Fruit fly (Drosophila melanogaster): ENCODE measurements around the gene SdhBL.
A peak's percentile ranks its signal among the peaks of the same experiment; 100 is the strongest.

SdhBL gene

dm6 chrX:18917585-18917984, 23.3 kb downstream of the SdhBL start:
- no peak for TF ChIP-seq EcR (GFP tag; optimal IDR thresholded peaks at IDR 0.05)
- TF ChIP-seq Dll (optimal IDR thresholded peaks at IDR 0.05), result no peak
- TF ChIP-seq usp (GFP tag; optimal IDR thresholded peaks at IDR 0.05), result no peak
- peak; percentile 6 for TF ChIP-seq pan (optimal IDR thresholded peaks at IDR 0.05)

dm6 chrX:18919422-18920029, 25.3 kb downstream of the SdhBL start:
- no peak for TF ChIP-seq Dll (optimal IDR thresholded peaks at IDR 0.05)
- TF ChIP-seq CG8478 (optimal IDR thresholded peaks at IDR 0.05), result no peak

dm6 chrX:18920642-18921355, 26.6 kb downstream of the SdhBL start:
- TF ChIP-seq Dll (optimal IDR thresholded peaks at IDR 0.05) (no peak), CG8478 (optimal IDR thresholded peaks at IDR 0.05) (no peak), pan (optimal IDR thresholded peaks at IDR 0.05) (no peak), EcR (GFP tag; optimal IDR thresholded peaks at IDR 0.05) (no peak), psq (optimal IDR thresholded peaks at IDR 0.05) (no peak), usp (GFP tag; optimal IDR thresholded peaks at IDR 0.05) (no peak)

dm6 chrX:18923531-18923930, 29.3 kb downstream of the SdhBL start:
- no peak for TF ChIP-seq CG8478 (optimal IDR thresholded peaks at IDR 0.05)
- no peak for TF ChIP-seq Dll (optimal IDR thresholded peaks at IDR 0.05)
- TF ChIP-seq psq (optimal IDR thresholded peaks at IDR 0.05), result no peak
- no peak for TF ChIP-seq EcR (GFP tag; optimal IDR thresholded peaks at IDR 0.05)
- TF ChIP-seq pan (optimal IDR thresholded peaks at IDR 0.05), result no peak
- no peak for TF ChIP-seq usp (GFP tag; optimal IDR thresholded peaks at IDR 0.05)

- TF ChIP-seq CG8478 (optimal IDR thresholded peaks at IDR 0.05), result no peak
- no peak for TF ChIP-seq psq (optimal IDR thresholded peaks at IDR 0.05)
- TF ChIP-seq Dll (optimal IDR thresholded peaks at IDR 0.05), result no peak
- no peak for TF ChIP-seq pan (optimal IDR thresholded peaks at IDR 0.05)
Measured at dm6 chrX:18924713-18925112, 30.5 kb downstream of the SdhBL start.

dm6 chrX:18925685-18926371, 31.6 kb downstream of the SdhBL start:
- TF ChIP-seq Dll (optimal IDR thresholded peaks at IDR 0.05) (no peak), CG8478 (optimal IDR thresholded peaks at IDR 0.05) (no peak), usp (GFP tag; optimal IDR thresholded peaks at IDR 0.05) (no peak), psq (optimal IDR thresholded peaks at IDR 0.05) (no peak)

dm6 chrX:18926372-18927200, 32.3 kb downstream of the SdhBL start:
- TF ChIP-seq psq (optimal IDR thresholded peaks at IDR 0.05), result no peak
- TF ChIP-seq CG8478 (optimal IDR thresholded peaks at IDR 0.05), result no peak
- TF ChIP-seq usp (GFP tag; optimal IDR thresholded peaks at IDR 0.05), result no peak
- no peak for TF ChIP-seq pan (optimal IDR thresholded peaks at IDR 0.05)
- no peak for TF ChIP-seq Dll (optimal IDR thresholded peaks at IDR 0.05)
- no peak for TF ChIP-seq EcR (GFP tag; optimal IDR thresholded peaks at IDR 0.05)

- TF ChIP-seq Dll (optimal IDR thresholded peaks at IDR 0.05) (no peak), usp (GFP tag; optimal IDR thresholded peaks at IDR 0.05) (no peak), pan (optimal IDR thresholded peaks at IDR 0.05) (no peak), psq (optimal IDR thresholded peaks at IDR 0.05) (no peak), CG8478 (optimal IDR thresholded peaks at IDR 0.05) (no peak), EcR (GFP tag; optimal IDR thresholded peaks at IDR 0.05) (no peak)
Measured at dm6 chrX:18928608-18929059, 34.4 kb downstream of the SdhBL start.

dm6 chrX:18929430-18929829, 35.2 kb downstream of the SdhBL start:
- TF ChIP-seq usp (GFP tag; optimal IDR thresholded peaks at IDR 0.05) (no peak), pan (optimal IDR thresholded peaks at IDR 0.05) (peak; percentile 79), CG8478 (optimal IDR thresholded peaks at IDR 0.05) (no peak), Dll (optimal IDR thresholded peaks at IDR 0.05) (no peak)

- TF ChIP-seq CG8478 (optimal IDR thresholded peaks at IDR 0.05) (no peak), usp (GFP tag; optimal IDR thresholded peaks at IDR 0.05) (no peak), pan (optimal IDR thresholded peaks at IDR 0.05) (no peak), EcR (GFP tag; optimal IDR thresholded peaks at IDR 0.05) (no peak), psq (optimal IDR thresholded peaks at IDR 0.05) (no peak), Dll (optimal IDR thresholded peaks at IDR 0.05) (no peak)
Measured at dm6 chrX:18929946-18930562, 35.8 kb downstream of the SdhBL start, which contains the start of gene CG43759. Gene CG43759 (plus strand): TSS chrX:18930335.

- TF ChIP-seq usp (GFP tag; optimal IDR thresholded peaks at IDR 0.05) (no peak), Dll (optimal IDR thresholded peaks at IDR 0.05) (no peak)
Measured at dm6 chrX:18930868-18931267, 36.6 kb downstream of the SdhBL start.

- TF ChIP-seq psq (optimal IDR thresholded peaks at IDR 0.05), result no peak
- no peak for TF ChIP-seq CG8478 (optimal IDR thresholded peaks at IDR 0.05)
- no peak for TF ChIP-seq EcR (GFP tag; optimal IDR thresholded peaks at IDR 0.05)
Measured at dm6 chrX:18933442-18933841, 39.2 kb downstream of the SdhBL start.

Data from whole organism.